Fruit fly (Drosophila melanogaster): ENCODE measurements around the gene CG6125.

DNA sequence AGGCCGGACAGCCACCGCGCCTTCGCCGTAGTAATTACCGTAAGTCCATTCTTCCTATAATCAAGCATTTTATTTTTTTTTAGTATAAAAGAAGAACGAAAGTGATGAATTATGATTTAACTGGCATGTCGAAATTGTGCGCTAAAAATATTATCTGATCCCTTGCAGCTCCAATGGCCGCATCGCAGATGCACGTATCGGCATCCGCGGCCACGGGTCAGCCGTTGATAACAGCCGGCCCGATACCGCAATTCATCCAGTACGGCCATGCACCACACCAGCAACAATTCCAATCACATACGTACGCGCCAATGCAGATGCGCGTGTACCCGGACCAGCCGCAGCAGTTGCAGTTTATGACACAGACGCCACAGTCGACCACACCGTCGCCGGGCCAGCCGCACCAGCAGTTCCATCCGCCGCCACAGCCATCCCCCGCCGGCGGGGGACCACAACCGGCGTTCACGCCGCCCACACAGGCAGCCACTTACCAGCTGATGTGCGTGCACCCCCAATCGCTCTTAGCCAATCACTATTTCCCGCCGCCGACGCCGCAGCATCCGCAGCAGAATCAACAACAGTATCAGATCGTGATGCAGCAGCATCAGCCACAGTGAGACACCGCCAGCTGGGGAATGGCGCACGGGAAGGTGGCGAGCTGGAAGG, 8.2 kb upstream of the CG6125 start:
- no peak for TF ChIP-seq lola (GFP tag; optimal IDR thresholded peaks at IDR 0.05)
- TF ChIP-seq sage (GFP tag; optimal IDR thresholded peaks at IDR 0.05), result no peak
- TF ChIP-seq GATAd (GFP tag; optimal IDR thresholded peaks at IDR 0.05), result no peak
- no peak for TF ChIP-seq Myc (optimal IDR thresholded peaks at IDR 0.05)

All from whole organism, wandering third instar larva.